Fruit fly (Drosophila melanogaster) whole organism, prepupa: ENCODE measurements around the gene RnpS1.

ENCODE experiments used
- CG31627 ChIP-seq: fragments of 200-800 bp; sonication (Bioruptor generic); optimal IDR thresholded peaks from 3 replicates; lab custom pipeline; 2016; ENCODE audit warnings: missing biosample characterization, missing genetic modification characterization
- CG6854 ChIP-seq: fragments of 200-800 bp; sonication (Bioruptor generic); optimal IDR thresholded peaks from 2 replicates; lab custom pipeline; 2017; ENCODE audit warnings: missing biosample characterization, mild to moderate bottlenecking, missing genetic modification characterization
- CG8319 ChIP-seq: fragments of 200-800 bp; sonication (Bioruptor generic); optimal IDR thresholded peaks from 3 replicates; lab custom pipeline; 2016; ENCODE audit warnings: missing biosample characterization, missing genetic modification characterization
- Sox102F ChIP-seq: fragments of 200-800 bp; sonication (Bioruptor generic); optimal IDR thresholded peaks from 2 replicates; lab custom pipeline; 2016; ENCODE audit warnings: missing biosample characterization, mild to moderate bottlenecking, missing genetic modification characterization
- dsx ChIP-seq: fragments of 200-800 bp; optimal IDR thresholded peaks from 3 replicates; lab custom pipeline; 2019; ENCODE audit warnings: missing biosample characterization, mild to moderate bottlenecking, missing genetic modification characterization, moderate library complexity; ENCODE audit not compliant: poor library complexity, severe bottlenecking
- net ChIP-seq: fragments of 200-800 bp; sonication (Bioruptor generic); optimal IDR thresholded peaks from 3 replicates; lab custom pipeline; 2016; ENCODE audit warnings: missing biosample characterization, missing genetic modification characterization

DNA sequence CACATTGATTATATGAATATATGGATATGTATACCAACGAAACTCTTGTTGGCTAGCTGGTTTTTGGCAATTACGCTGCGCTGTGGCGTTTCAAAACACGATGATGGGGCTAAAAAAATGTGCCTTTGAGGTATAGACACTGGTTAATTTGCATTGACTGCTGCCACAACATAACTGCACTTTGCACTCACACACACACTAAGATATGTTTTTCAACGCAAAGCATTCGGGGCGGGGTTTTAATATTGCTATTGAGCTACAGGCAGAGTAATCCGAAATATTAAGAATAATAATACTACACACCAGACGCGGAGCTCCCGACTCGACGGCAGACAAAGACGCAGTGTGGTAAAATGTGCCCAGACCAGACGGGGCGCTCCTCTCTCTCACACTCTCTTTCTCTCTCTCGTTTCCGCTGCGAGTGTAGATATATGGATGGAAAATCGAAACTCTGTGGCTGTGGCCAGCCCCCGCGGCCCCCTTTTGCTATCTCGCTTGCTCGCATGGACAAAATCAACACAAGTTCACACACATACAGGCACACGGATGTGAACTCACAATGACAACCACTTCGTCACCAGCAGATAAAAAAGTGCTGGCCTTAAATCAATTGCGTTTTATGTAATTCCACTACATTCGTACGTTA lies 698 bp upstream of the RnpS1 start:
- peak; percentile 88 for TF ChIP-seq CG6854
- TF ChIP-seq dsx (GFP tag; lab: Kevin White, UChicago): peak; percentile 51
- peak; percentile 56 for TF ChIP-seq net (GFP tag; lab: Kevin White, UChicago)
- no peak for TF ChIP-seq CG8319 (GFP tag; lab: Kevin White, UChicago)
- no peak for TF ChIP-seq CG31627 (GFP tag; lab: Kevin White, UChicago)
- peak; percentile 45 for TF ChIP-seq Sox102F
